Worm (Caenorhabditis elegans) whole organism, young adult: ENCODE results near the gene F27E5.5.

Experiments
- akir-1 ChIP-seq: fragments of 200-800 bp; sonication (Bioruptor generic); optimal IDR thresholded peaks from 2 replicates; lab custom pipeline; 2018; ENCODE audit warnings: mild to moderate bottlenecking, missing genetic modification characterization, moderate library complexity, missing compliant biosample characterization
- ama-1 ChIP-seq, 3 experiments: fragments of 150-350 bp in 1 of 3; sonication (generic microtip) in 2 of 3; optimal IDR thresholded peaks; 2 replicates each; lab custom pipeline; 2014 to 2018; ENCODE audit warnings: missing biosample characterization in 2 of 3, missing genetic modification characterization in 2 of 3, missing genetic modification reagents in 2 of 3
- attf-5 ChIP-seq: fragments of 200-800 bp; sonication (Bioruptor generic); optimal IDR thresholded peaks from 2 replicates; lab custom pipeline; 2018; ENCODE audit warnings: mild to moderate bottlenecking, missing genetic modification characterization, missing compliant biosample characterization
- cebp-2 ChIP-seq: fragments of 200-800 bp; sonication (Bioruptor generic); IDR thresholded peaks from 2 replicates; pipeline ENCODE4 v1.3.6; 2022; ENCODE audit warnings: missing genetic modification characterization, missing compliant biosample characterization
- ceh-27 ChIP-seq: fragments of 200-800 bp; sonication (Bioruptor generic); optimal IDR thresholded peaks from 2 replicates; lab custom pipeline; 2018; ENCODE audit warnings: mild to moderate bottlenecking, missing genetic modification characterization, moderate library complexity, missing compliant biosample characterization
- dpl-1 ChIP-seq: fragments of 150-350 bp; optimal IDR thresholded peaks from 2 replicates; lab custom pipeline; 2014; ENCODE audit warnings: missing biosample characterization, missing genetic modification reagents, missing genetic modification characterization
- lin-40 ChIP-seq: sonication (generic microtip); optimal IDR thresholded peaks from 2 replicates; lab custom pipeline; 2016; ENCODE audit warnings: missing genetic modification characterization, mild to moderate bottlenecking, missing compliant biosample characterization, missing genotype, missing genetic modification reagents
- snpc-4 ChIP-seq, 5 experiments: fragments of 150-350 bp in 1 of 5; sonication (generic microtip) in 4 of 5; optimal IDR thresholded peaks; 2 replicates each; lab custom pipeline; 2014 to 2018; ENCODE audit warnings: missing genetic modification characterization in 5 of 5, missing biosample characterization in 3 of 5, antibody characterized with exemption in 2 of 5, mild to moderate bottlenecking in 2 of 5, missing compliant biosample characterization in 2 of 5, missing genotype in 2 of 5, moderate library complexity in 2 of 5, missing genetic modification reagents in 1 of 5

ce11 chrII:10136771-10137170, 5.1 kb upstream of the F27E5.5 start:
- no peak for TF ChIP-seq attf-5 (GFP tag; lab: Kevin White, UChicago)
- no peak for TF ChIP-seq cebp-2 (GFP tag; lab: Robert Waterston, UW)
- no peak for TF ChIP-seq akir-1
- TF ChIP-seq snpc-4 (GFP tag; optimal IDR thresholded peaks at IDR 0.05; lab: Kevin White, UChicago) = no peak
- no peak for TF ChIP-seq snpc-4 (tag; optimal IDR thresholded peaks at IDR 0.05; lab: Kevin White, UChicago)
- TF ChIP-seq lin-40 (tag; lab: Kevin White, UChicago) = no peak
- TF ChIP-seq dpl-1 = no peak
- no peak for TF ChIP-seq ceh-27
- no peak for TF ChIP-seq ama-1 (optimal IDR thresholded peaks at IDR 0.05; lab: Kevin White, UChicago)
- no peak for TF ChIP-seq ama-1 (GFP tag; optimal IDR thresholded peaks at IDR 0.05; lab: Kevin White, UChicago)
